4 fruit fly cellular contexts compared by ENCODE assay signal in genomic region chrX:6859756-6860412, dm6.
TF ChIP-seq lines count a peak whose summit lies in the region.

No protein-coding gene starts in this region.

TF ChIP-seq in whole organism, adult, 20 proteins besides CTCF, POLR2A, EP300 and RAD21 (continued from another document):
- TF ChIP-seq ovo (GFP tag; optimal IDR thresholded peaks at IDR 0.05; lab: Kevin White, UChicago) (no peak), CG5204 (GFP tag; optimal IDR thresholded peaks at IDR 0.05; lab: Kevin White, UChicago) (peak; percentile 36)

TF ChIP-seq in whole organism, embryonic, 481 proteins besides CTCF, POLR2A, EP300 and RAD21 (continued from another document and continues in another):
- TF ChIP-seq CG8924 (tag; optimal IDR thresholded peaks at IDR 0.05; lab: Kevin White, UChicago) (peak; percentile 56), CG6813 (GFP tag; optimal IDR thresholded peaks at IDR 0.05; lab: Kevin White, UChicago) (peak; percentile 67), org-1 (GFP tag; optimal IDR thresholded peaks at IDR 0.05; lab: Kevin White, UChicago) (peak; percentile 74), Ravus (GFP tag; IDR thresholded peaks at IDR 0.05; lab: Robert Waterston, UW) (peak; percentile 12; the same call in 1 of the 2 replicates), HmgZ (tag; optimal IDR thresholded peaks at IDR 0.05; lab: Kevin White, UChicago) (no peak), Hr51 (GFP tag; optimal IDR thresholded peaks at IDR 0.05; lab: Kevin White, UChicago) (peak in 1 of 2 experiments; percentile 63), Bteb2 (GFP tag; optimal IDR thresholded peaks at IDR 0.05; lab: Kevin White, UChicago) (no peak), CG10959 (GFP tag; IDR thresholded peaks at IDR 0.05; lab: Robert Waterston, UW) (no peak), CG18262 (tag; optimal IDR thresholded peaks at IDR 0.05; lab: Kevin White, UChicago) (peak; percentile 91), CG42726 (GFP tag; IDR thresholded peaks at IDR 0.05; lab: Robert Waterston, UW; ENCODE audit: partially characterized antibody) (no peak), Taf1 (GFP tag; IDR thresholded peaks at IDR 0.05; lab: Robert Waterston, UW) (peak; percentile 59; the same call in 1 of the 2 replicates), CG6689 (GFP tag; IDR thresholded peaks at IDR 0.05; lab: Robert Waterston, UW) (peak; percentile 78), ranshi (GFP tag; IDR thresholded peaks at IDR 0.05; lab: Robert Waterston, UW) (peak; percentile 56; the same call in 1 of the 2 replicates), dimm (GFP tag; IDR thresholded peaks at IDR 0.05; lab: Robert Waterston, UW) (no peak), Dip2 (GFP tag; IDR thresholded peaks at IDR 0.05; lab: Robert Waterston, UW) (no peak), unc-4 (GFP tag; IDR thresholded peaks at IDR 0.05; lab: Robert Waterston, UW; ENCODE audit: partially characterized antibody) (no peak), Sry-δ (GFP tag; optimal IDR thresholded peaks at IDR 0.05; lab: Kevin White, UChicago) (peak; percentile 39), emc (GFP tag; optimal IDR thresholded peaks at IDR 0.05; lab: Kevin White, UChicago) (peak; percentile 71), CG14965 (GFP tag; optimal IDR thresholded peaks at IDR 0.05; lab: Kevin White, UChicago; ENCODE audit: borderline replicate concordance) (no peak), her (GFP tag; optimal IDR thresholded peaks at IDR 0.05; lab: Kevin White, UChicago) (peak; percentile 69), esg (GFP tag; conservative IDR thresholded peaks at IDR 0.05; lab: Robert Waterston, UW) (peak; percentile 21; the same call in 1 of the 2 replicates), h (optimal IDR thresholded peaks at IDR 0.05; lab: Kevin White, UChicago) (no peak), cg (GFP tag; optimal IDR thresholded peaks at IDR 0.05; lab: Kevin White, UChicago) (peak; percentile 43), eyg (GFP tag; optimal IDR thresholded peaks at IDR 0.05; lab: Kevin White, UChicago) (no peak), vfl (GFP tag; optimal IDR thresholded peaks at IDR 0.05; lab: Kevin White, UChicago) (no peak), Dek (tag; optimal IDR thresholded peaks at IDR 0.05; lab: Kevin White, UChicago) (peak; percentile 25), Elba2 (GFP tag; optimal IDR thresholded peaks at IDR 0.05; lab: Kevin White, UChicago) (no peak), CG31388 (GFP tag; optimal IDR thresholded peaks at IDR 0.05; lab: Kevin White, UChicago) (peak; percentile 45), B-H2 (GFP tag; optimal IDR thresholded peaks at IDR 0.05; lab: Kevin White, UChicago) (no peak), CG8478 (optimal IDR thresholded peaks at IDR 0.05; lab: Kevin White, UChicago) (no peak), Bgb (GFP tag; IDR thresholded peaks at IDR 0.05; lab: Robert Waterston, UW; ENCODE audit: partially characterized antibody) (no peak), Side (GFP tag; optimal IDR thresholded peaks at IDR 0.05; lab: Kevin White, UChicago) (peak; percentile 81), lmd (GFP tag; IDR thresholded peaks at IDR 0.05; lab: Robert Waterston, UW) (peak; percentile 84), Antp (GFP tag; optimal IDR thresholded peaks at IDR 0.05; lab: Kevin White, UChicago) (peak; percentile 83), CoRest (tag; optimal IDR thresholded peaks at IDR 0.05; lab: Kevin White, UChicago) (peak; percentile 64), slp2 (GFP tag; optimal IDR thresholded peaks at IDR 0.05; lab: Kevin White, UChicago) (peak; percentile 89), Ada2b (GFP tag; IDR thresholded peaks at IDR 0.05; lab: Robert Waterston, UW) (peak; percentile 49), CG2129 (GFP tag; IDR thresholded peaks at IDR 0.05; lab: Robert Waterston, UW; ENCODE audit: partially characterized antibody) (no peak), ssp (GFP tag; IDR thresholded peaks at IDR 0.05; lab: Robert Waterston, UW) (peak; percentile 69), zf30C (GFP tag; optimal IDR thresholded peaks at IDR 0.05; lab: Kevin White, UChicago) (no peak), fd3F (GFP tag; optimal IDR thresholded peaks at IDR 0.05; lab: Kevin White, UChicago) (no peak), Stat92E (GFP tag; optimal IDR thresholded peaks at IDR 0.05; lab: Kevin White, UChicago) (no peak)

TF ChIP-seq in whole organism, prepupa, 60 proteins besides CTCF, POLR2A, EP300 and RAD21 (continued from another document):
- TF ChIP-seq net (GFP tag; optimal IDR thresholded peaks at IDR 0.05; lab: Kevin White, UChicago) (peak; percentile 30), CG10631 (GFP tag; optimal IDR thresholded peaks at IDR 0.05; lab: Kevin White, UChicago) (peak; percentile 45), Eip78C (GFP tag; lab: Kevin White, UChicago) (peak; percentile 82), CG32006 (GFP tag; optimal IDR thresholded peaks at IDR 0.05; lab: Kevin White, UChicago) (peak; percentile 41), eg (GFP tag; IDR thresholded peaks at IDR 0.05; lab: Robert Waterston, UW) (peak; percentile 72), vri (GFP tag; optimal IDR thresholded peaks at IDR 0.05; lab: Kevin White, UChicago) (peak; percentile 77), spab (GFP tag; optimal IDR thresholded peaks at IDR 0.05; lab: Kevin White, UChicago) (peak; percentile 74), svp (GFP tag; lab: Kevin White, UChicago) (peak; percentile 82), Hr39 (GFP tag; optimal IDR thresholded peaks at IDR 0.05; lab: Kevin White, UChicago) (peak; percentile 31), CG31627 (GFP tag; optimal IDR thresholded peaks at IDR 0.05; lab: Kevin White, UChicago) (peak; percentile 23), Smox (GFP tag; optimal IDR thresholded peaks at IDR 0.05; lab: Kevin White, UChicago) (peak; percentile 59), CG10669 (GFP tag; optimal IDR thresholded peaks at IDR 0.05; lab: Kevin White, UChicago) (peak; percentile 78), CG7368 (GFP tag; optimal IDR thresholded peaks at IDR 0.05; lab: Kevin White, UChicago) (peak; percentile 68), CG1621 (tag; optimal IDR thresholded peaks at IDR 0.05; lab: Kevin White, UChicago) (no peak), CG34406 (GFP tag; optimal IDR thresholded peaks at IDR 0.05; lab: Kevin White, UChicago) (peak; percentile 32), CG9139 (GFP tag; optimal IDR thresholded peaks at IDR 0.05; lab: Kevin White, UChicago) (peak; percentile 31), CG6792 (GFP tag; optimal IDR thresholded peaks at IDR 0.05; lab: Kevin White, UChicago) (peak; percentile 13), acj6 (GFP tag; optimal IDR thresholded peaks at IDR 0.05; lab: Kevin White, UChicago) (peak; percentile 12), Hr4 (GFP tag; optimal IDR thresholded peaks at IDR 0.05; lab: Kevin White, UChicago) (peak; percentile 87), CG8319 (GFP tag; optimal IDR thresholded peaks at IDR 0.05; lab: Kevin White, UChicago) (peak; percentile 75), CG6808 (GFP tag; optimal IDR thresholded peaks at IDR 0.05; lab: Kevin White, UChicago) (peak; percentile 88), pdm3 (GFP tag; optimal IDR thresholded peaks at IDR 0.05; lab: Kevin White, UChicago) (peak; percentile 41), achi (GFP tag; optimal IDR thresholded peaks at IDR 0.05; lab: Kevin White, UChicago) (peak; percentile 28), CG8632 (GFP tag; optimal IDR thresholded peaks at IDR 0.05; lab: Kevin White, UChicago) (peak; percentile 24), CG8119 (GFP tag; IDR thresholded peaks at IDR 0.05; lab: Robert Waterston, UW) (no peak; the same call in 2 of the 3 replicates), CG15336 (GFP tag; IDR thresholded peaks at IDR 0.05; lab: Robert Waterston, UW) (no peak), Lpt (GFP tag; optimal IDR thresholded peaks at IDR 0.05; lab: Kevin White, UChicago) (no peak), CG3032 (tag; optimal IDR thresholded peaks at IDR 0.05; lab: Kevin White, UChicago) (peak; percentile 82), CG16779 (tag; optimal IDR thresholded peaks at IDR 0.05; lab: Kevin White, UChicago) (peak; percentile 71), salr (GFP tag; optimal IDR thresholded peaks at IDR 0.05; lab: Kevin White, UChicago) (peak in 1 of 2 experiments; percentile 81), Ets96B (tag; optimal IDR thresholded peaks at IDR 0.05; lab: Kevin White, UChicago) (peak; percentile 72), Hr38 (GFP tag; optimal IDR thresholded peaks at IDR 0.05; lab: Kevin White, UChicago) (no peak), fkh (GFP tag; optimal IDR thresholded peaks at IDR 0.05; lab: Kevin White, UChicago) (no peak), esn (GFP tag; optimal IDR thresholded peaks at IDR 0.05; lab: Kevin White, UChicago) (peak; percentile 63), cyc (GFP tag; optimal IDR thresholded peaks at IDR 0.05; lab: Kevin White, UChicago) (peak; percentile 88), CG4318 (GFP tag; optimal IDR thresholded peaks at IDR 0.05; lab: Kevin White, UChicago) (peak; percentile 9), CG6163 (GFP tag; IDR thresholded peaks at IDR 0.05; lab: Robert Waterston, UW) (peak; percentile 74), Ets21C (GFP tag; optimal IDR thresholded peaks at IDR 0.05; lab: Kevin White, UChicago) (no peak), fd85E (GFP tag; optimal IDR thresholded peaks at IDR 0.05; lab: Kevin White, UChicago) (no peak), dsx (GFP tag; optimal IDR thresholded peaks at IDR 0.05; lab: Kevin White, UChicago; ENCODE audit: poor library complexity, severe bottlenecking) (no peak)
TF ChIP-seq in whole organism, prepupa: peak in this region for 46.

TF ChIP-seq in whole organism, wandering third instar larva, 38 proteins besides CTCF, POLR2A, EP300 and RAD21 (continued from another document):
- TF ChIP-seq psq (GFP tag; optimal IDR thresholded peaks at IDR 0.05; lab: Kevin White, UChicago) = peak; percentile 96
- peak; percentile 87 for TF ChIP-seq dmrt93B (GFP tag; optimal IDR thresholded peaks at IDR 0.05; lab: Kevin White, UChicago)
- TF ChIP-seq Dfd (GFP tag; optimal IDR thresholded peaks at IDR 0.05; lab: Kevin White, UChicago) = no peak
- TF ChIP-seq CG32264 (GFP tag; optimal IDR thresholded peaks at IDR 0.05; lab: Kevin White, UChicago) = no peak
- TF ChIP-seq ey (GFP tag; optimal IDR thresholded peaks at IDR 0.05; lab: Kevin White, UChicago) = peak; percentile 86
- no peak for TF ChIP-seq OdsH (GFP tag; optimal IDR thresholded peaks at IDR 0.05; lab: Kevin White, UChicago)
- peak; percentile 23 for TF ChIP-seq rgr (GFP tag; optimal IDR thresholded peaks at IDR 0.05; lab: Kevin White, UChicago)
- no peak for TF ChIP-seq dsf (GFP tag; optimal IDR thresholded peaks at IDR 0.05; lab: Kevin White, UChicago; ENCODE audit: borderline replicate concordance)
- TF ChIP-seq Hnf4 (GFP tag; optimal IDR thresholded peaks at IDR 0.05; lab: Kevin White, UChicago) = no peak
- peak; percentile 88 for TF ChIP-seq fru (GFP tag; optimal IDR thresholded peaks at IDR 0.05; lab: Kevin White, UChicago)
- no peak for TF ChIP-seq tai (GFP tag; optimal IDR thresholded peaks at IDR 0.05; lab: Kevin White, UChicago)
- TF ChIP-seq pan (optimal IDR thresholded peaks at IDR 0.05; lab: Kevin White, UChicago) = no peak
- TF ChIP-seq Mio (GFP tag; optimal IDR thresholded peaks at IDR 0.05; lab: Kevin White, UChicago) = no peak
